Fruit fly (Drosophila melanogaster) whole organism, prepupa: Measurements from ENCODE around the gene CG14401.

Experiments
- Blimp-1 ChIP-seq: fragments of 200-800 bp; sonication (Bioruptor generic); optimal IDR thresholded peaks from 3 replicates; lab custom pipeline; 2017; ENCODE audit warnings: missing biosample characterization, missing genetic modification characterization, mild to moderate bottlenecking, moderate library complexity, missing genetic modification reagents
- CG4318 ChIP-seq: fragments of 200-800 bp; sonication (Bioruptor generic); optimal IDR thresholded peaks from 3 replicates; lab custom pipeline; 2017; ENCODE audit warnings: missing biosample characterization, mild to moderate bottlenecking, missing genetic modification characterization
- CG7368 ChIP-seq: fragments of 200-800 bp; sonication (Bioruptor generic); optimal IDR thresholded peaks from 3 replicates; lab custom pipeline; 2016; ENCODE audit warnings: missing biosample characterization, missing genetic modification characterization
- Sox14 ChIP-seq: fragments of 200-800 bp; sonication (Bioruptor generic); optimal IDR thresholded peaks from 3 replicates; lab custom pipeline; 2016; ENCODE audit warnings: missing biosample characterization, missing genetic modification characterization
- salr ChIP-seq, 2 experiments: fragments of 200-800 bp; sonication (Bioruptor generic); optimal IDR thresholded peaks; 3 replicates each; lab custom pipeline; 2016 to 2018; ENCODE audit warnings: missing biosample characterization in 2 of 2, missing genetic modification characterization in 2 of 2, mild to moderate bottlenecking in 1 of 2
- svp ChIP-seq: fragments of 200-800 bp; sonication (Bioruptor generic); peaks from one replicate; lab custom pipeline; 2016; ENCODE audit warnings: missing biosample characterization, missing genetic modification characterization

dm6 chr2L:20913528-20913927 lies 43.9 kb downstream of the CG14401 start:
- TF ChIP-seq Blimp-1 (GFP tag; lab: Kevin White, UChicago) = no peak
- no peak for TF ChIP-seq salr (GFP tag; optimal IDR thresholded peaks at IDR 0.05; lab: Kevin White, UChicago)
- no peak for TF ChIP-seq CG4318 (GFP tag; lab: Kevin White, UChicago)
- no peak for TF ChIP-seq svp (GFP tag; lab: Kevin White, UChicago)
- no peak for TF ChIP-seq CG7368 (GFP tag; lab: Kevin White, UChicago)
- no peak for TF ChIP-seq Sox14 (GFP tag; lab: Kevin White, UChicago)
